Worm (Caenorhabditis elegans): ENCODE results near the gene C49A9.1.

- TF ChIP-seq W03F9.2 (tag; optimal IDR thresholded peaks at IDR 0.05) (no peak), dao-5 (tag; optimal IDR thresholded peaks at IDR 0.05) (no peak)
Observed at ce11 chrIV:6183757-6184156, 44.2 kb upstream of the C49A9.1 start, which contains the start of gene unc-77.
